Fruit fly (Drosophila melanogaster): ENCODE results near the gene CG9922.

The CG9922 gene

dm6 chr3R:14017640-14018429 is 18.4 kb downstream of the CG9922 start (continued):
- TF ChIP-seq peb (GFP tag; IDR thresholded peaks at IDR 0.05) (peak; percentile 66), cad (GFP tag; optimal IDR thresholded peaks at IDR 0.05) (no peak), CG11456 (GFP tag; IDR thresholded peaks at IDR 0.05) (peak; percentile 56; the same call in 1 of the 3 replicates), stc (GFP tag; IDR thresholded peaks at IDR 0.05) (peak; percentile 88), tll (GFP tag; optimal IDR thresholded peaks at IDR 0.05) (peak in 1 of 2 experiments; percentile 31), hth (optimal IDR thresholded peaks at IDR 0.05) (no peak), Sry-β (GFP tag; optimal IDR thresholded peaks at IDR 0.05) (peak; percentile 73), mam (GFP tag; optimal IDR thresholded peaks at IDR 0.05) (no peak), Deaf1 (tag; optimal IDR thresholded peaks at IDR 0.05) (peak; percentile 65), tup (GFP tag; optimal IDR thresholded peaks at IDR 0.05) (peak; percentile 49), CG3407 (GFP tag; optimal IDR thresholded peaks at IDR 0.05) (peak; percentile 76), CG1233 (GFP tag; optimal IDR thresholded peaks at IDR 0.05) (peak; percentile 82), Drgx (GFP tag; IDR thresholded peaks at IDR 0.05) (peak; percentile 36; the same call in 1 of the 2 replicates), Dref (GFP tag; IDR thresholded peaks at IDR 0.05) (no peak), CG4730 (GFP tag; IDR thresholded peaks at IDR 0.05) (peak; percentile 76), abd-A (tag; optimal IDR thresholded peaks at IDR 0.05) (peak; percentile 52), Ptx1 (GFP tag; IDR thresholded peaks at IDR 0.05) (peak; percentile 93), chn (GFP tag; optimal IDR thresholded peaks at IDR 0.05) (peak; percentile 40), CG30431 (GFP tag; optimal IDR thresholded peaks at IDR 0.05) (peak; percentile 84), Tbp (GFP tag; optimal IDR thresholded peaks at IDR 0.05) (no peak), CG3163 (GFP tag; optimal IDR thresholded peaks at IDR 0.05) (peak; percentile 54), CG4282 (GFP tag; optimal IDR thresholded peaks at IDR 0.05) (no peak), gsb (GFP tag; IDR thresholded peaks at IDR 0.05) (peak; percentile 41; the same call in 1 of the 2 replicates), grn (GFP tag; optimal IDR thresholded peaks at IDR 0.05) (no peak), schlank (tag; optimal IDR thresholded peaks at IDR 0.05) (no peak), sug (tag; optimal IDR thresholded peaks at IDR 0.05) (peak; percentile 68)

- TF ChIP-seq CG5245 (GFP tag; optimal IDR thresholded peaks at IDR 0.05), result no peak
- no peak for TF ChIP-seq CG6175 (GFP tag; IDR thresholded peaks at IDR 0.05)
- TF ChIP-seq CG32772 (GFP tag; IDR thresholded peaks at IDR 0.05), result no peak; the same call in 1 of the 2 replicates
- TF ChIP-seq Hmx (GFP tag; optimal IDR thresholded peaks at IDR 0.05), result no peak
- TF ChIP-seq dimm (GFP tag; IDR thresholded peaks at IDR 0.05), result 0 out of 2 replicates have a peak, but pooled peaks have one; percentile 44
- peak; percentile 17 for TF ChIP-seq CG12299 (tag; optimal IDR thresholded peaks at IDR 0.05)
- TF ChIP-seq fd96Cb (tag; optimal IDR thresholded peaks at IDR 0.05), result peak; percentile 46
- no peak for TF ChIP-seq Bteb2 (GFP tag; optimal IDR thresholded peaks at IDR 0.05)
- no peak for TF ChIP-seq CG10431 (GFP tag; optimal IDR thresholded peaks at IDR 0.05)
- TF ChIP-seq CG10209 (GFP tag; optimal IDR thresholded peaks at IDR 0.05), result peak; percentile 37
- TF ChIP-seq ssp (GFP tag; IDR thresholded peaks at IDR 0.05), result no peak
- TF ChIP-seq sqz (GFP tag; optimal IDR thresholded peaks at IDR 0.05), result peak; percentile 30
- no peak for TF ChIP-seq CG8359 (GFP tag; optimal IDR thresholded peaks at IDR 0.05; ENCODE audit: borderline replicate concordance)
- peak; percentile 56; the same call in 2 of the 3 replicates for TF ChIP-seq CG14050 (GFP tag; IDR thresholded peaks at IDR 0.05)
- TF ChIP-seq Atf-2 (GFP tag; optimal IDR thresholded peaks at IDR 0.05), result peak; percentile 27
- peak; percentile 72; the same call in 1 of the 3 replicates for TF ChIP-seq CG2199 (GFP tag; IDR thresholded peaks at IDR 0.05)
- no peak for TF ChIP-seq crp (GFP tag; optimal IDR thresholded peaks at IDR 0.05)
- no peak for TF ChIP-seq CG42726 (GFP tag; IDR thresholded peaks at IDR 0.05; ENCODE audit: partially characterized antibody)
- TF ChIP-seq CG11723 (GFP tag; optimal IDR thresholded peaks at IDR 0.05), result no peak
- TF ChIP-seq CG14441 (GFP tag; IDR thresholded peaks at IDR 0.05), result peak; percentile 81
- TF ChIP-seq CG34376 (GFP tag; optimal IDR thresholded peaks at IDR 0.05), result peak; percentile 12
- peak; percentile 58 for TF ChIP-seq ATbp (GFP tag; optimal IDR thresholded peaks at IDR 0.05)
- TF ChIP-seq tx (GFP tag; optimal IDR thresholded peaks at IDR 0.05), result no peak
- no peak for TF ChIP-seq Dip3 (GFP tag; optimal IDR thresholded peaks at IDR 0.05)
These were observed 19.3 kb downstream of the CG9922 start for dm6 chr3R:14016758-14017406.
